Worm (Caenorhabditis elegans): ENCODE data around the gene ztf-28.

DNA sequence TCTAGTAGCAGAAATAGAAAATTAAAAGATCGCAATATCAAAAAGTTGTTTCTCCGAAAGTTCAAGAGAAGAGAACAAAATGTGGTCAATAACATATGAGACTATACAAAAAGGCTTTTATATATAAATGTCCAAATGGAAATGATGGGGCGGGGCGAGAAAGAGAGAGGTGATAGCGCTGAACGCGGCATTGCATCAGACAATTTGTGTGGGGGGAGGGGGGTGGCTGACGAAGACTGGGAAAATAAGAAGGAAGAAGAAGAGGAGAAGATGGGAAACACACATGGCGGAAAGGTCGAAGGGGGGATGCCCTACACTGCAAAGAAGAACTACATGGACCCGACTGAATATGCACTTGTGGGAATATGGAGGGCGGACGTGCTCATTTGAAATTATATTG lies 44.9 kb downstream of the ztf-28 start:
- TF ChIP-seq ctbp-1 (GFP tag; IDR thresholded peaks at IDR 0.05) (peak; percentile 24; the same call in 1 of the 2 replicates), mep-1 (tag; optimal IDR thresholded peaks at IDR 0.05) (peak; percentile 36)

Data from whole organism, L4 larva.